Worm (Caenorhabditis elegans) whole organism, early embryonic: Measurements from ENCODE around the gene M03C11.1.

Experiments used
- B0310.2 ChIP-seq: sonication (generic microtip); optimal IDR thresholded peaks from 2 replicates; lab custom pipeline; 2016; ENCODE audit warnings: mild to moderate bottlenecking, missing genetic modification characterization, missing compliant biosample characterization
- aly-1 ChIP-seq: sonication (generic microtip); optimal IDR thresholded peaks from 2 replicates; lab custom pipeline; 2016; ENCODE audit warnings: missing genetic modification characterization, missing compliant biosample characterization
- ama-1 ChIP-seq: fragments of 150-350 bp; optimal IDR thresholded peaks from 2 replicates; lab custom pipeline; 2014
- ceh-36 ChIP-seq: sonication (generic microtip); optimal IDR thresholded peaks from 2 replicates; lab custom pipeline; 2016; ENCODE audit warnings: missing genetic modification characterization, inconsistent platforms, missing compliant biosample characterization
- ets-7 ChIP-seq: sonication (generic microtip); optimal IDR thresholded peaks from 2 replicates; lab custom pipeline; 2016; ENCODE audit warnings: missing genotype, missing genetic modification characterization, missing compliant biosample characterization
- flt-1 ChIP-seq: fragments of 200-800 bp; sonication (Bioruptor generic); IDR thresholded peaks from 2 replicates; pipeline ENCODE4 v1.3.6; 2022; ENCODE audit warnings: missing genetic modification characterization, missing compliant biosample characterization
- hmbx-1 ChIP-seq: sonication (generic microtip); optimal IDR thresholded peaks from 2 replicates; lab custom pipeline; 2016; ENCODE audit warnings: mild to moderate bottlenecking, missing genetic modification characterization, missing compliant biosample characterization
- hmg-4 ChIP-seq: fragments of 200-800 bp; sonication (Bioruptor generic); optimal IDR thresholded peaks from 2 replicates; lab custom pipeline; 2018; ENCODE audit warnings: mild to moderate bottlenecking, missing genetic modification characterization, missing compliant biosample characterization
- hnd-1 ChIP-seq: sonication (generic microtip); optimal IDR thresholded peaks from 2 replicates; lab custom pipeline; 2016; ENCODE audit warnings: missing genetic modification characterization, missing compliant biosample characterization
- pes-1 ChIP-seq: fragments of 200-800 bp; sonication (Bioruptor generic); IDR thresholded peaks from 2 replicates; pipeline ENCODE4 v1.3.6; 2022; ENCODE audit warnings: missing genetic modification reagents, missing genetic modification characterization, missing compliant biosample characterization
- scrt-1 ChIP-seq: fragments of 200-800 bp; sonication (Bioruptor generic); IDR thresholded peaks from 2 replicates; pipeline ENCODE4 v1.3.6; 2022; ENCODE audit warnings: missing genetic modification characterization, missing compliant biosample characterization
- tbx-37 ChIP-seq: fragments of 200-800 bp; sonication (Bioruptor generic); conservative IDR thresholded peaks from 2 replicates; pipeline ENCODE4 v1.3.6; 2022; ENCODE audit warnings: missing genetic modification reagents, missing genetic modification characterization, missing compliant biosample characterization
- tra-4 ChIP-seq: sonication (generic microtip); optimal IDR thresholded peaks from 2 replicates; lab custom pipeline; 2017; ENCODE audit warnings: missing genetic modification characterization, missing compliant biosample characterization

ce11 chrIII:10404918-10405317 is 9.0 kb upstream of the M03C11.1 start, which contains the start of the genes M03C11.3 and chl-1:
- TF ChIP-seq tbx-37 (GFP tag; lab: Robert Waterston, UW) (no peak), hnd-1 (no peak), ama-1 (lab: Kevin White, UChicago) (no peak), aly-1 (tag; lab: Kevin White, UChicago) (no peak), pes-1 (no peak), tra-4 (tag; lab: Kevin White, UChicago) (no peak), B0310.2 (tag; lab: Kevin White, UChicago) (no peak), flt-1 (GFP tag; lab: Robert Waterston, UW) (no peak), hmg-4 (GFP tag; lab: Kevin White, UChicago) (no peak), hmbx-1 (tag; lab: Kevin White, UChicago) (no peak), scrt-1 (GFP tag; lab: Robert Waterston, UW) (no peak), ceh-36 (tag; lab: Kevin White, UChicago) (no peak), ets-7 (tag; lab: Kevin White, UChicago) (no peak)
